Worm (Caenorhabditis elegans): Measurements from ENCODE around the gene ceh-92.

ceh-92 gene

ce11 chrIII:11548070-11548469, 33.3 kb upstream of the ceh-92 start, which contains the start of gene Y66D12A.13:
Gene Y66D12A.13 (plus strand): TSS chrIII:11548370.
- TF ChIP-seq nhr-80 (tag; optimal IDR thresholded peaks at IDR 0.05): peak; percentile 29
- no peak for TF ChIP-seq dpff-1 (tag; optimal IDR thresholded peaks at IDR 0.05)

ce11 chrIII:11554701-11555111, 26.7 kb upstream of the ceh-92 start:
- TF ChIP-seq sptf-2 (GFP tag; optimal IDR thresholded peaks at IDR 0.05) (no peak), nhr-80 (tag; optimal IDR thresholded peaks at IDR 0.05) (peak; percentile 10), mxl-1 (tag; optimal IDR thresholded peaks at IDR 0.05) (peak; percentile 35), snpc-3.4 (tag; optimal IDR thresholded peaks at IDR 0.05) (peak; percentile 68), tbp1 (GFP tag; optimal IDR thresholded peaks at IDR 0.05) (peak; percentile 92), rpc-1 (optimal IDR thresholded peaks at IDR 0.05) (peak; percentile 70), rpc-1 (tag; optimal IDR thresholded peaks at IDR 0.05) (peak; percentile 82), nfyb-1 (GFP tag; IDR thresholded peaks at IDR 0.05) (peak; percentile 52; the same call in 1 of the 2 replicates), die-1 (tag; optimal IDR thresholded peaks at IDR 0.05) (peak; percentile 77), Y53G8AR.9 (GFP tag; conservative IDR thresholded peaks at IDR 0.05) (peak; percentile 67), F52B5.7 (tag; optimal IDR thresholded peaks at IDR 0.05) (peak; percentile 60), D2030.7 (GFP tag; IDR thresholded peaks at IDR 0.05) (peak; percentile 61), ekl-4 (GFP tag; IDR thresholded peaks at IDR 0.05) (no peak), ztf-18 (tag; optimal IDR thresholded peaks at IDR 0.05) (peak; percentile 58), ama-1 (optimal IDR thresholded peaks at IDR 0.05) (no peak), ama-1 (GFP tag; optimal IDR thresholded peaks at IDR 0.05) (peak in 1 of 2 experiments; percentile 51), ztf-28 (GFP tag; IDR thresholded peaks at IDR 0.05) (no peak), Y67H2A.10 (GFP tag; conservative IDR thresholded peaks at IDR 0.05) (no peak), nhr-90 (tag; optimal IDR thresholded peaks at IDR 0.05) (peak; percentile 54), zfh-2 (GFP tag; conservative IDR thresholded peaks at IDR 0.05) (peak; percentile 45; the same call in 1 of the 2 replicates), C06A6.2 (GFP tag; conservative IDR thresholded peaks at IDR 0.05) (peak; percentile 43; the same call in 1 of the 2 replicates), ztf-25 (GFP tag; IDR thresholded peaks at IDR 0.05) (peak; percentile 87), cebp-2 (GFP tag; IDR thresholded peaks at IDR 0.05) (0 out of 2 replicates have a peak, but pooled peaks have one; percentile 67), attf-5 (GFP tag; optimal IDR thresholded peaks at IDR 0.05) (peak; percentile 6), Y53F4B.3 (GFP tag; IDR thresholded peaks at IDR 0.05) (no peak), Y95B8A.8 (GFP tag; IDR thresholded peaks at IDR 0.05) (no peak), T07F8.4 (tag; optimal IDR thresholded peaks at IDR 0.05) (peak; percentile 11), him-1 (tag; optimal IDR thresholded peaks at IDR 0.05) (peak; percentile 82), hmg-1.2 (GFP tag; IDR thresholded peaks at IDR 0.05) (peak; percentile 96), ztf-6 (GFP tag; IDR thresholded peaks at IDR 0.05) (no peak), madf-10 (tag; optimal IDR thresholded peaks at IDR 0.05) (peak; percentile 9), ceh-100 (GFP tag; IDR thresholded peaks at IDR 0.05) (0 out of 2 replicates have a peak, but pooled peaks have one; percentile 50), lsl-1 (GFP tag; optimal IDR thresholded peaks at IDR 0.05) (peak; percentile 18), snpc-4 (GFP tag; optimal IDR thresholded peaks at IDR 0.05) (peak; percentile 13), snpc-4 (tag; optimal IDR thresholded peaks at IDR 0.05) (no peak), madf-6 (GFP tag; IDR thresholded peaks at IDR 0.05) (peak; percentile 54; the same call in 1 of the 2 replicates), hsf-1 (GFP tag; IDR thresholded peaks at IDR 0.05) (0 out of 2 replicates have a peak, but pooled peaks have one; percentile 6), F33H1.4 (GFP tag; IDR thresholded peaks at IDR 0.05) (0 out of 2 replicates have a peak, but pooled peaks have one; percentile 14), hlh-26 (GFP tag; conservative IDR thresholded peaks at IDR 0.05) (no peak), egrh-3 (GFP tag; IDR thresholded peaks at IDR 0.05) (0 out of 2 replicates have a peak, but pooled peaks have one; percentile 6), rec-8 (tag; optimal IDR thresholded peaks at IDR 0.05) (peak in 1 of 2 experiments; percentile 23), Y56A3A.18 (GFP tag; IDR thresholded peaks at IDR 0.05) (no peak), chd-7 (tag; optimal IDR thresholded peaks at IDR 0.05) (peak; percentile 29), mcd-1 (GFP tag; IDR thresholded peaks at IDR 0.05) (peak; percentile 59), dox-1 (GFP tag; IDR thresholded peaks at IDR 0.05) (peak; percentile 62), egl-18 (GFP tag; IDR thresholded peaks at IDR 0.05) (0 out of 2 replicates have a peak, but pooled peaks have one; percentile 43)

Measured in whole organism, young adult.